Worm (Caenorhabditis elegans) whole organism, late embryonic: ENCODE data around the gene C04E12.4.

ENCODE experiments used
- C08G9.2 ChIP-seq: sonication (generic microtip); optimal IDR thresholded peaks from 2 replicates; lab custom pipeline; 2016; ENCODE audit warnings: mild to moderate bottlenecking, missing genetic modification characterization, moderate library complexity, missing compliant biosample characterization
- K02D7.2 ChIP-seq: sonication (generic microtip); optimal IDR thresholded peaks from 2 replicates; lab custom pipeline; 2017; ENCODE audit warnings: mild to moderate bottlenecking, missing genetic modification characterization, missing compliant biosample characterization
- T23F11.4 ChIP-seq: fragments of 200-800 bp; sonication (Bioruptor generic); optimal IDR thresholded peaks from 2 replicates; lab custom pipeline; 2018; ENCODE audit warnings: mild to moderate bottlenecking, missing genetic modification characterization, missing compliant biosample characterization
- ahr-1 ChIP-seq: sonication (generic microtip); optimal IDR thresholded peaks from 2 replicates; lab custom pipeline; 2016; ENCODE audit warnings: missing genetic modification characterization, missing compliant biosample characterization
- ceh-14 ChIP-seq: sonication (generic microtip); optimal IDR thresholded peaks from 2 replicates; lab custom pipeline; 2016; ENCODE audit warnings: missing genotype, missing genetic modification characterization, missing compliant biosample characterization
- ceh-19 ChIP-seq: fragments of 200-800 bp; sonication (Bioruptor generic); optimal IDR thresholded peaks from 2 replicates; lab custom pipeline; 2018; ENCODE audit warnings: mild to moderate bottlenecking, missing genetic modification characterization, missing compliant biosample characterization
- ceh-24 ChIP-seq: sonication (generic microtip); optimal IDR thresholded peaks from 2 replicates; lab custom pipeline; 2016; ENCODE audit warnings: mild to moderate bottlenecking, missing genetic modification characterization, missing compliant biosample characterization
- ceh-30 ChIP-seq: fragments of 150-350 bp; optimal IDR thresholded peaks from 2 replicates; lab custom pipeline; 2014; ENCODE audit warnings: missing biosample characterization, missing genetic modification characterization
- ceh-34 ChIP-seq: sonication (generic microtip); optimal IDR thresholded peaks from 2 replicates; lab custom pipeline; 2016; ENCODE audit warnings: mild to moderate bottlenecking, missing genetic modification characterization, missing compliant biosample characterization
- ceh-48 ChIP-seq: sonication (generic microtip); optimal IDR thresholded peaks from 2 replicates; lab custom pipeline; 2016; ENCODE audit warnings: missing genetic modification characterization, inconsistent platforms, missing compliant biosample characterization
- ceh-6 ChIP-seq: fragments of 200-800 bp; sonication (Bioruptor generic); optimal IDR thresholded peaks from 2 replicates; lab custom pipeline; 2018; ENCODE audit warnings: mild to moderate bottlenecking, missing genetic modification characterization, missing compliant biosample characterization
- ceh-9 ChIP-seq: sonication (generic microtip); optimal IDR thresholded peaks from 2 replicates; lab custom pipeline; 2016; ENCODE audit warnings: mild to moderate bottlenecking, missing genetic modification characterization, inconsistent platforms, missing compliant biosample characterization
- dmd-4 ChIP-seq: sonication (generic microtip); optimal IDR thresholded peaks from 2 replicates; lab custom pipeline; 2016; ENCODE audit warnings: borderline replicate concordance, missing genetic modification characterization, missing compliant biosample characterization
- elt-2 ChIP-seq: sonication (generic microtip); optimal IDR thresholded peaks from 2 replicates; lab custom pipeline; 2016; ENCODE audit warnings: missing genetic modification reagents, missing genetic modification characterization, missing compliant biosample characterization
- eyg-1 ChIP-seq: sonication (generic microtip); optimal IDR thresholded peaks from 2 replicates; lab custom pipeline; 2016; ENCODE audit warnings: missing genotype, missing genetic modification characterization, missing compliant biosample characterization
- fkh-10 ChIP-seq: fragments of 150-350 bp; optimal IDR thresholded peaks from 2 replicates; lab custom pipeline; 2014; ENCODE audit warnings: missing biosample characterization, missing genetic modification reagents, missing genetic modification characterization
- fkh-6 ChIP-seq: sonication (generic microtip); optimal IDR thresholded peaks from 2 replicates; lab custom pipeline; 2016; ENCODE audit warnings: missing genetic modification characterization, missing compliant biosample characterization
- gmeb-2 ChIP-seq: sonication (generic microtip); optimal IDR thresholded peaks from 2 replicates; lab custom pipeline; 2016; ENCODE audit warnings: missing genetic modification characterization, inconsistent platforms, missing compliant biosample characterization
- hlh-15 ChIP-seq: sonication (generic microtip); optimal IDR thresholded peaks from 2 replicates; lab custom pipeline; 2016; ENCODE audit warnings: missing genetic modification characterization, missing compliant biosample characterization
- hlh-6 ChIP-seq: sonication (generic microtip); optimal IDR thresholded peaks from 2 replicates; lab custom pipeline; 2016; ENCODE audit warnings: missing genotype, missing genetic modification characterization, missing compliant biosample characterization
- lim-6 ChIP-seq: sonication (generic microtip); optimal IDR thresholded peaks from 2 replicates; lab custom pipeline; 2016; ENCODE audit warnings: missing genetic modification characterization, missing compliant biosample characterization
- madf-2 ChIP-seq: sonication (generic microtip); optimal IDR thresholded peaks from 2 replicates; lab custom pipeline; 2017; ENCODE audit warnings: missing genetic modification characterization, missing compliant biosample characterization
- nfya-1 ChIP-seq: sonication (generic microtip); optimal IDR thresholded peaks from 2 replicates; lab custom pipeline; 2017; ENCODE audit warnings: missing genetic modification characterization, mild to moderate bottlenecking, missing compliant biosample characterization, antibody characterized with exemption, moderate library complexity
- nhr-11 ChIP-seq: fragments of 150-350 bp; optimal IDR thresholded peaks from 2 replicates; lab custom pipeline; 2014; ENCODE audit warnings: missing biosample characterization, missing genetic modification characterization
- npax-4 ChIP-seq: sonication (generic microtip); optimal IDR thresholded peaks from 2 replicates; lab custom pipeline; 2016; ENCODE audit warnings: missing genetic modification characterization, missing compliant biosample characterization
- odd-2 ChIP-seq: sonication (generic microtip); optimal IDR thresholded peaks from 2 replicates; lab custom pipeline; 2017; ENCODE audit warnings: antibody characterized with exemption, mild to moderate bottlenecking, missing genetic modification characterization, missing compliant biosample characterization
- pat-9 ChIP-seq: fragments of 200-800 bp; sonication (Bioruptor generic); optimal IDR thresholded peaks from 2 replicates; lab custom pipeline; 2018; ENCODE audit warnings: mild to moderate bottlenecking, missing genetic modification characterization, moderate library complexity, missing compliant biosample characterization
- pax-1 ChIP-seq: fragments of 150-350 bp; optimal IDR thresholded peaks from 2 replicates; lab custom pipeline; 2014; ENCODE audit warnings: missing biosample characterization, missing genetic modification characterization
- pha-2 ChIP-seq: sonication (generic microtip); optimal IDR thresholded peaks from 2 replicates; lab custom pipeline; 2017; ENCODE audit warnings: mild to moderate bottlenecking, missing genetic modification characterization, missing compliant biosample characterization
- pros-1 ChIP-seq: fragments of 150-350 bp; optimal IDR thresholded peaks from 2 replicates; lab custom pipeline; 2014; ENCODE audit warnings: missing biosample characterization, missing genetic modification reagents, missing genetic modification characterization
- ref-2 ChIP-seq: sonication (generic microtip); optimal IDR thresholded peaks from 2 replicates; lab custom pipeline; 2016; ENCODE audit warnings: missing genetic modification characterization, missing compliant biosample characterization
- sox-2 ChIP-seq: fragments of 200-800 bp; sonication (Bioruptor generic); IDR thresholded peaks from 2 replicates; pipeline ENCODE4 v1.3.6; 2022; ENCODE audit warnings: missing genetic modification reagents, missing genetic modification characterization, missing compliant biosample characterization
- syd-9 ChIP-seq: sonication (generic microtip); optimal IDR thresholded peaks from 2 replicates; lab custom pipeline; 2016; ENCODE audit warnings: mild to moderate bottlenecking, missing genetic modification characterization, moderate library complexity, missing compliant biosample characterization
- tbx-2 ChIP-seq: sonication (generic microtip); optimal IDR thresholded peaks from 2 replicates; lab custom pipeline; 2016; ENCODE audit warnings: missing genetic modification characterization, missing compliant biosample characterization
- tbx-7 ChIP-seq: sonication (generic microtip); optimal IDR thresholded peaks from 2 replicates; lab custom pipeline; 2016; ENCODE audit warnings: missing genotype, missing genetic modification characterization, missing compliant biosample characterization
- unc-3 ChIP-seq, 2 experiments: fragments of 200-800 bp in 1 of 2; sonication (Bioruptor generic) in 1 of 2; sonication (generic microtip) in 1 of 2; conservative IDR thresholded peaks in 1 of 2; optimal IDR thresholded peaks in 1 of 2; 2 replicates each; pipeline versions ENCODE4 v1.3.6 to Lab custom; 2016 to 2022; ENCODE audit warnings: missing compliant biosample characterization in 2 of 2, missing genetic modification characterization in 2 of 2, missing genetic modification reagents in 1 of 2
- unc-55 ChIP-seq: sonication (generic microtip); optimal IDR thresholded peaks from 2 replicates; lab custom pipeline; 2017; ENCODE audit warnings: missing biosample characterization, missing genetic modification reagents, missing genetic modification characterization
- unc-86 ChIP-seq: sonication (generic microtip); optimal IDR thresholded peaks from 2 replicates; lab custom pipeline; 2016; ENCODE audit warnings: missing genetic modification characterization, missing compliant biosample characterization
- zip-5 ChIP-seq: sonication (generic microtip); optimal IDR thresholded peaks from 2 replicates; lab custom pipeline; 2016; ENCODE audit warnings: missing genetic modification characterization, missing compliant biosample characterization

The C04E12.4 gene

ce11 chrV:3351266-3351665, 11.3 kb upstream of the C04E12.4 start, which contains the start of gene str-63:
Gene str-63, plus strand, starts transcription at chrV:3351566.
- no peak for TF ChIP-seq zip-5 (tag; lab: Kevin White, UChicago)
- TF ChIP-seq nfya-1 (tag; lab: Kevin White, UChicago) = no peak

- TF ChIP-seq pax-1 (tag; lab: Kevin White, UChicago) (no peak), pat-9 (tag; lab: Kevin White, UChicago) (no peak), eyg-1 (no peak), C08G9.2 (no peak), dmd-4 (no peak), ceh-14 (tag; lab: Kevin White, UChicago) (no peak), ahr-1 (no peak), tbx-2 (tag; lab: Kevin White, UChicago) (no peak), unc-55 (GFP tag; lab: Kevin White, UChicago) (no peak), K02D7.2 (tag; lab: Kevin White, UChicago) (no peak), pros-1 (tag; lab: Kevin White, UChicago) (no peak), sox-2 (GFP tag; lab: Robert Waterston, UW) (no peak), unc-3 (GFP tag; conservative IDR thresholded peaks at IDR 0.05; lab: Robert Waterston, UW) (no peak), unc-3 (tag; optimal IDR thresholded peaks at IDR 0.05; lab: Kevin White, UChicago) (no peak), unc-86 (no peak), T23F11.4 (GFP tag; lab: Kevin White, UChicago) (no peak)
Measured at ce11 chrV:3352925-3353324, 9.7 kb upstream of the C04E12.4 start, which contains the start of gene C17B7.12. Gene C17B7.12, plus strand, starts transcription at chrV:3353225.

- TF ChIP-seq gmeb-2 (tag; lab: Kevin White, UChicago) (no peak), hlh-6 (tag; lab: Kevin White, UChicago) (no peak), pat-9 (tag; lab: Kevin White, UChicago) (no peak), T23F11.4 (GFP tag; lab: Kevin White, UChicago) (no peak), odd-2 (no peak), ceh-24 (tag; lab: Kevin White, UChicago) (no peak), lim-6 (tag; lab: Kevin White, UChicago) (no peak), ref-2 (no peak), madf-2 (tag; lab: Kevin White, UChicago) (no peak), pax-1 (tag; lab: Kevin White, UChicago) (no peak), ceh-30 (tag; lab: Kevin White, UChicago) (no peak), ceh-34 (tag; lab: Kevin White, UChicago) (no peak), fkh-10 (GFP tag; lab: Kevin White, UChicago) (no peak), ceh-48 (no peak), ceh-6 (GFP tag; lab: Kevin White, UChicago) (no peak), elt-2 (tag; lab: Kevin White, UChicago) (no peak), ceh-19 (GFP tag; lab: Kevin White, UChicago) (no peak), tbx-7 (tag; lab: Kevin White, UChicago) (no peak), ceh-9 (tag; lab: Kevin White, UChicago) (no peak), pha-2 (tag; lab: Kevin White, UChicago) (no peak)
Measured at ce11 chrV:3355544-3355943, 7.0 kb upstream of the C04E12.4 start.

- no peak for TF ChIP-seq fkh-6 (tag; lab: Kevin White, UChicago)
Measured at ce11 chrV:3357106-3357505, 5.5 kb upstream of the C04E12.4 start, which contains the start of gene scrm-3. Gene scrm-3, minus strand, starts transcription at chrV:3357206.

ce11 chrV:3358267-3358666, 4.3 kb upstream of the C04E12.4 start, which contains the start of gene C04E12.5:
Gene C04E12.5, plus strand, starts transcription at chrV:3358567.
- no peak for TF ChIP-seq npax-4 (tag; lab: Kevin White, UChicago)
- TF ChIP-seq pha-2 (tag; lab: Kevin White, UChicago) = no peak
- no peak for TF ChIP-seq ceh-19 (GFP tag; lab: Kevin White, UChicago)
- no peak for TF ChIP-seq hlh-15
- TF ChIP-seq syd-9 (tag; lab: Kevin White, UChicago) = no peak
- TF ChIP-seq ceh-34 (tag; lab: Kevin White, UChicago) = no peak
- no peak for TF ChIP-seq nhr-11 (tag; lab: Kevin White, UChicago)
